Fruit fly (Drosophila melanogaster) whole organism, prepupa: ENCODE measurements around the gene gammaTub37C.

Experiments used
- CG10631 ChIP-seq: fragments of 200-800 bp; sonication (Bioruptor generic); optimal IDR thresholded peaks from 2 replicates; lab custom pipeline; 2016; ENCODE audit warnings: missing biosample characterization, missing genetic modification characterization
- CG32006 ChIP-seq: fragments of 200-800 bp; sonication (Bioruptor generic); optimal IDR thresholded peaks from 3 replicates; lab custom pipeline; 2017; ENCODE audit warnings: missing biosample characterization, mild to moderate bottlenecking, missing genetic modification characterization
- Gug ChIP-seq: fragments of 200-800 bp; sonication (Bioruptor generic); IDR thresholded peaks from 2 replicates; pipeline ENCODE4 v1.3.6; 2022; ENCODE audit warnings: missing biosample characterization, missing genetic modification characterization
- OdsH ChIP-seq: fragments of 200-800 bp; sonication (Bioruptor generic); optimal IDR thresholded peaks from 3 replicates; lab custom pipeline; 2016; ENCODE audit warnings: missing biosample characterization, missing genetic modification characterization
- Sox14 ChIP-seq: fragments of 200-800 bp; sonication (Bioruptor generic); optimal IDR thresholded peaks from 3 replicates; lab custom pipeline; 2016; ENCODE audit warnings: missing biosample characterization, missing genetic modification characterization
- cyc ChIP-seq: fragments of 200-800 bp; sonication (Bioruptor generic); optimal IDR thresholded peaks from 3 replicates; lab custom pipeline; 2016; ENCODE audit warnings: missing biosample characterization, missing genetic modification characterization
- salr ChIP-seq, 2 experiments: fragments of 200-800 bp; sonication (Bioruptor generic); optimal IDR thresholded peaks; 3 replicates each; lab custom pipeline; 2016 to 2018; ENCODE audit warnings: missing biosample characterization in 2 of 2, missing genetic modification characterization in 2 of 2, mild to moderate bottlenecking in 1 of 2

dm6 chr2L:19134366-19134689 lies 51.2 kb downstream of the gammaTub37C start:
- no peak for TF ChIP-seq Gug (GFP tag; lab: Robert Waterston, UW)
- no peak for TF ChIP-seq Sox14 (GFP tag; lab: Kevin White, UChicago)
- no peak for TF ChIP-seq cyc (GFP tag; lab: Kevin White, UChicago)
- TF ChIP-seq CG10631 (GFP tag; lab: Kevin White, UChicago): no peak
- no peak for TF ChIP-seq salr (GFP tag; optimal IDR thresholded peaks at IDR 0.05; lab: Kevin White, UChicago)
- no peak for TF ChIP-seq OdsH (GFP tag; lab: Kevin White, UChicago)
- TF ChIP-seq CG32006 (GFP tag; lab: Kevin White, UChicago): no peak
